Worm (Caenorhabditis elegans): ENCODE data around the gene phf-30.

phf-30 gene

DNA sequence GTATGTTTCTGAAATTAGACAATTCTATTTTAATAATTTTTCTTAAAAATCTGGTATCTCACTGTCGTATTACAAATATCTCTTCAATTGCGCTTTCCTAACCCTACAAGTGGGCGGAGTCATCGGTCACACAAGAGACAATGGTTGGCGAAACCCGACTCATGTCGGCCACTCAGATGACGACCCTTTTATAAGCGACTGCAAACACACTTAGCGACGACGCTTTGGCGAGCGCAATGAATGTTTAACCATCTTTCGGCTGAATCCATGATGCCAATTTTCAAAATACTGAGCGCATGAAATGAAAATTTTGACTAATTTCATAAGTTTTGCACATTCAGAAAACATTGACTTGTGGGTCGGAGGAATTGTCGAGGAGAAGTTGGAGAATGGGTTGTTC is 31.5 kb downstream of the phf-30 start (continued):
- peak; percentile 88 for TF ChIP-seq cebp-1 (GFP tag; IDR thresholded peaks at IDR 0.05)
- TF ChIP-seq cebp-1 (tag; optimal IDR thresholded peaks at IDR 0.05) = peak; percentile 97
- TF ChIP-seq ets-4 (GFP tag; optimal IDR thresholded peaks at IDR 0.05) = peak; percentile 100
- peak; percentile 94 for TF ChIP-seq mel-28 (tag; optimal IDR thresholded peaks at IDR 0.05; ENCODE audit: borderline replicate concordance)
- peak; percentile 98 for TF ChIP-seq attf-5 (GFP tag; optimal IDR thresholded peaks at IDR 0.05)
- peak; percentile 100 for TF ChIP-seq egl-44 (GFP tag; IDR thresholded peaks at IDR 0.05)
- TF ChIP-seq F57A8.1 (GFP tag; optimal IDR thresholded peaks at IDR 0.05) = peak; percentile 100
- peak; percentile 98 for TF ChIP-seq ceh-40 (GFP tag; IDR thresholded peaks at IDR 0.05)
- TF ChIP-seq hsf-1 (GFP tag; IDR thresholded peaks at IDR 0.05) = peak; percentile 93
- TF ChIP-seq aptf-3 (GFP tag; IDR thresholded peaks at IDR 0.05) = peak; percentile 99
- TF ChIP-seq lin-26 (GFP tag; IDR thresholded peaks at IDR 0.05) = peak; percentile 100
- peak; percentile 72 for TF ChIP-seq F49E8.2 (tag; optimal IDR thresholded peaks at IDR 0.05; ENCODE audit: insufficient read depth)

DNA sequence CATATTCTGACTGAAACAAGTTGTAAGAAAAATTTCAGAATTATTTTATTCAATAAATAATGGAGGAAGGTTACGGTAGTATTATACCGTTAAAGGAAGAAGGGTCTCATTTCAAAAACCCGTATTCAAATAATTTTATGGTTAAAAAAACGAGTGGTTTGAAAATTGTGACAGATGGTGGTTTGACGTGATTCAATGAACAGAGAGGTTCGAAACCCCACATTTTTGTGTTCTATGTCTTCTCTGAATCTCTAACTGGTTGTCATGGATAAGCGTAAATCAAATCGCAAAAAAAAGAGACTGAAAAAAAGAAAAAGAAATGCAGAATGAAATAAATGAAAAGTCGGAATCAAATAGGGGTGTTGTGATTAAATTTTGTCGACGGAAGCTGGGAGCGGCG is 38.5 kb downstream of the phf-30 start, which contains the start of gene ZK994.6:
TSS of gene ZK994.6 (minus strand) at position 101 of the 400 bp plus-strand sequence.
- TF ChIP-seq F57A8.1 (GFP tag; optimal IDR thresholded peaks at IDR 0.05) = no peak
- no peak for TF ChIP-seq attf-5 (GFP tag; optimal IDR thresholded peaks at IDR 0.05)
- no peak for TF ChIP-seq hmg-20 (GFP tag; IDR thresholded peaks at IDR 0.05)
- no peak for TF ChIP-seq mcd-1 (GFP tag; IDR thresholded peaks at IDR 0.05)
- no peak for TF ChIP-seq nhr-179 (tag; optimal IDR thresholded peaks at IDR 0.05)
- TF ChIP-seq akir-1 (GFP tag; optimal IDR thresholded peaks at IDR 0.05) = no peak
- TF ChIP-seq lir-1 (GFP tag; conservative IDR thresholded peaks at IDR 0.05) = no peak
- no peak for TF ChIP-seq K12H6.12 (tag; optimal IDR thresholded peaks at IDR 0.05)
- TF ChIP-seq Y95B8A.8 (GFP tag; IDR thresholded peaks at IDR 0.05) = no peak
- no peak for TF ChIP-seq egl-18 (GFP tag; IDR thresholded peaks at IDR 0.05)
- no peak for TF ChIP-seq ceh-40 (GFP tag; IDR thresholded peaks at IDR 0.05)
- TF ChIP-seq nfya-2 (GFP tag; IDR thresholded peaks at IDR 0.05) = no peak
- no peak for TF ChIP-seq madf-8 (GFP tag; conservative IDR thresholded peaks at IDR 0.05)
- no peak for TF ChIP-seq D2030.7 (GFP tag; IDR thresholded peaks at IDR 0.05)

DNA sequence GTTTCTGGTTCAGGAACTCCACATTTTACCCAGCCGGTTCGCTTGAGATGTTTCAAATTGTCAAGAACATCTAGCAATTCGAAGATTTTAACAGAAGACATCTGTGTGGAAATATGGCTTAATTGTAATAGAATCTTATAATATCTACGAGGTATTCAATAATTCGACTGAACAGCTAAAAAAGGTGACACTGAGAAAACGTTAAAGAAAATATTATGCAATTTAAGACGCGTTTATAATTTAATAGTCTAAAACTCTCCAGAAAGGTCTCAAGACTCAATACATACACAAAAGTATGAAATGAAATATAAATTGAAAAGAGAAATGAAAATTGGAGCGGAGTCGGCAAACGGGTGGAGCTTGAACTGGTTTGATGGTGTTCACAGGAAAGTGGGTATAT is 44.5 kb downstream of the phf-30 start, which contains the start of gene F45F2.9:
TSS of gene F45F2.9 (minus strand) at position 101 of the 400 bp plus-strand sequence.
- TF ChIP-seq hrde-1 (tag; optimal IDR thresholded peaks at IDR 0.05; ENCODE audit: borderline replicate concordance) (peak; percentile 15), tbp1 (GFP tag; optimal IDR thresholded peaks at IDR 0.05) (no peak)

DNA sequence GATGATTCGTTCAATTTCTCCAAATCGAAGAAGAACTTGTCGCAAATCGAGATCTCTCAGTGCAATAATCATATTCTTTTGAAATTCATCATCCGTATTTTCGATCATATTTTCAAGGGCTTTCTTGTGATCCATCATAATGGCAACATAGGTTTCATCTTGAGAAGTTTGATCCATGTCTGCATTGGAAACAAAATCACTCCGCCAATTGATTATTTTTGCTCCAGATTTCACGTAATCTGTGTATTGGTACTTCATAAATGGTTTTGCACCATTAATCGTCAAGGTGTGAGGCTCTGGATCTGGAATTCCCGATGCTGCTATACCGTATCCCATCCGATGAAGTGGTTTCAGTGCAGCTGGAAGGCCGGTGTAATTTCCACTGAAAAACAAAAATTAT is 47.6 kb downstream of the phf-30 start:
- TF ChIP-seq nhr-80 (tag; optimal IDR thresholded peaks at IDR 0.05) = no peak
- no peak for TF ChIP-seq ztf-3 (GFP tag; optimal IDR thresholded peaks at IDR 0.05)
- no peak for TF ChIP-seq lin-54 (GFP tag; optimal IDR thresholded peaks at IDR 0.05)
- TF ChIP-seq ztf-18 (tag; optimal IDR thresholded peaks at IDR 0.05) = no peak
- no peak for TF ChIP-seq ztf-22 (GFP tag; optimal IDR thresholded peaks at IDR 0.05)

DNA sequence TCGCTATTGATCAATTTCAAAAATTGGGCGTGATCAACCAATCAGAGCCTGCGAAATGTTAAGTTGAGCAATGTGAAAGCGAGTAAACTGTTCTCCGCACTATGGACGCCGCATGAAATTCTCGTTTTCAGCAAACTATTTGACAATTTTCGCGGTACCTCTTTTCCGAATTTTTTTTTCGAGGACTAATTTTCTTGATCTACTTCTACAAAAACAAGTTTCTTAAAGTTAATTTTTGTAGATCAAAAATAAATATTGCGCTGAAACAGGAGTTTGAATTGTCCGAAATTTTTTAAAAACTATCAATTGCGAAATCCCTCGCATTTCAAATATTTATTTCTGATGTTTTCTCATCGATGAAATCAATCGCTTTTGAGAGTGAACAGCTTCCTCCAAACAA is 48.9 kb downstream of the phf-30 start:
- TF ChIP-seq lsl-1 (GFP tag; optimal IDR thresholded peaks at IDR 0.05) = peak; percentile 5
- TF ChIP-seq C17E4.6 (GFP tag; IDR thresholded peaks at IDR 0.05) = no peak
- no peak for TF ChIP-seq rcor-1 (GFP tag; IDR thresholded peaks at IDR 0.05)
- no peak for TF ChIP-seq nhr-80 (tag; optimal IDR thresholded peaks at IDR 0.05)
- peak; percentile 65 for TF ChIP-seq madf-6 (GFP tag; IDR thresholded peaks at IDR 0.05)
- TF ChIP-seq efl-1 (GFP tag; optimal IDR thresholded peaks at IDR 0.05) = peak; percentile 49
- no peak for TF ChIP-seq ztf-18 (tag; optimal IDR thresholded peaks at IDR 0.05)
- 0 out of 2 replicates have a peak, but pooled peaks have one; percentile 15 for TF ChIP-seq madf-8 (GFP tag; conservative IDR thresholded peaks at IDR 0.05)
- TF ChIP-seq Y56A3A.18 (GFP tag; IDR thresholded peaks at IDR 0.05) = no peak
